Worm (Caenorhabditis elegans) whole organism, late embryonic: ENCODE measurements around the gene F54D5.3.

ENCODE experiments used
- F13H6.1 ChIP-seq: sonication (generic microtip); optimal IDR thresholded peaks from 2 replicates; lab custom pipeline; 2016; ENCODE audit warnings: missing genetic modification characterization, missing compliant biosample characterization
- che-1 ChIP-seq: sonication (generic microtip); optimal IDR thresholded peaks from 2 replicates; lab custom pipeline; 2016; ENCODE audit warnings: mild to moderate bottlenecking, missing genetic modification characterization, missing compliant biosample characterization
- elt-4 ChIP-seq: sonication (generic microtip); optimal IDR thresholded peaks from 2 replicates; lab custom pipeline; 2016; ENCODE audit warnings: missing genetic modification characterization, missing compliant biosample characterization
- fax-1 ChIP-seq: sonication (generic microtip); optimal IDR thresholded peaks from 2 replicates; lab custom pipeline; 2016; ENCODE audit warnings: missing genotype, missing genetic modification characterization, missing compliant biosample characterization
- hlh-13 ChIP-seq: fragments of 200-800 bp; sonication (Bioruptor generic); optimal IDR thresholded peaks from 2 replicates; lab custom pipeline; 2018; ENCODE audit warnings: mild to moderate bottlenecking, missing genetic modification characterization, missing compliant biosample characterization
- lim-6 ChIP-seq: sonication (generic microtip); optimal IDR thresholded peaks from 2 replicates; lab custom pipeline; 2016; ENCODE audit warnings: missing genetic modification characterization, missing compliant biosample characterization
- nhr-11 ChIP-seq: fragments of 150-350 bp; optimal IDR thresholded peaks from 2 replicates; lab custom pipeline; 2014; ENCODE audit warnings: missing biosample characterization, missing genetic modification characterization
- pha-2 ChIP-seq: sonication (generic microtip); optimal IDR thresholded peaks from 2 replicates; lab custom pipeline; 2017; ENCODE audit warnings: mild to moderate bottlenecking, missing genetic modification characterization, missing compliant biosample characterization

Gene F54D5.3

DNA sequence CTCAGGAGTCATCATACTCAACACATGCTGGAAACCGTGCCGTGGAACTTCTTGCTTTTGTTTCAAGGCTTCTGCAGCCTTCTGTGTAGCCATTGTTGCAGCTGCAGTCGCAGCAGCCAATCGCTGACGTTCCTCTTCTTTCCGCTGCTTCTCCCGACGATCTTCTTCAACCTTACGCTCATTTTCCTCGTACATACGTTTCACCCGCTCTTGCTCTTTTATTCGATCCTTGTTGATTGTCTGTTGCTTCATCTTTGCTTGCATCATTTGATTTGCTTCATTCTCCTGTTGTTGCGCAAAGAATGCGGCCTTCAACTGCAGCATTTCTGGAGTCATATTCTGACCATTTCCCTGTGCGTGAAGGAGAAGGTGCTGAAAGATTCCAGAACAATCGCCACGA lies 51.0 kb downstream of the F54D5.3 start:
- TF ChIP-seq elt-4 (no peak), fax-1 (tag; lab: Kevin White, UChicago) (no peak), pha-2 (tag; lab: Kevin White, UChicago) (no peak), nhr-11 (tag; lab: Kevin White, UChicago) (no peak), lim-6 (tag; lab: Kevin White, UChicago) (no peak), hlh-13 (no peak), F13H6.1 (tag; lab: Kevin White, UChicago) (no peak), che-1 (tag; lab: Kevin White, UChicago) (no peak)
- TF ChIP-seq, all 69 proteins: peak for 0
